Fruit fly (Drosophila melanogaster) whole organism, prepupa: ENCODE data around the gene Nha2.

Experiments
- Blimp-1 ChIP-seq: fragments of 200-800 bp; sonication (Bioruptor generic); optimal IDR thresholded peaks from 3 replicates; lab custom pipeline; 2017; ENCODE audit warnings: missing biosample characterization, missing genetic modification characterization, mild to moderate bottlenecking, moderate library complexity, missing genetic modification reagents
- CG11294 ChIP-seq: fragments of 200-800 bp; sonication (Bioruptor generic); IDR thresholded peaks from 2 replicates; pipeline ENCODE4 v1.3.6; 2022; ENCODE audit warnings: missing biosample characterization, missing genetic modification characterization
- CG11902 ChIP-seq: fragments of 200-800 bp; sonication (Bioruptor generic); optimal IDR thresholded peaks from 3 replicates; lab custom pipeline; 2016; ENCODE audit warnings: missing biosample characterization, missing genetic modification characterization
- CG15336 ChIP-seq: fragments of 200-800 bp; sonication (Bioruptor generic); IDR thresholded peaks from 2 replicates; pipeline ENCODE4 v1.3.6; 2022; ENCODE audit warnings: missing biosample characterization, missing genetic modification characterization
- CG16779 ChIP-seq: fragments of 200-800 bp; sonication (Bioruptor generic); optimal IDR thresholded peaks from 3 replicates; lab custom pipeline; 2017; ENCODE audit warnings: missing biosample characterization, mild to moderate bottlenecking, missing genetic modification characterization
- CG3032 ChIP-seq: fragments of 200-800 bp; optimal IDR thresholded peaks from 2 replicates; lab custom pipeline; 2019; ENCODE audit warnings: missing biosample characterization, mild to moderate bottlenecking, missing genetic modification characterization, moderate library complexity
- CG31627 ChIP-seq: fragments of 200-800 bp; sonication (Bioruptor generic); optimal IDR thresholded peaks from 3 replicates; lab custom pipeline; 2016; ENCODE audit warnings: missing biosample characterization, missing genetic modification characterization
- CG32006 ChIP-seq: fragments of 200-800 bp; sonication (Bioruptor generic); optimal IDR thresholded peaks from 3 replicates; lab custom pipeline; 2017; ENCODE audit warnings: missing biosample characterization, mild to moderate bottlenecking, missing genetic modification characterization
- CG3919 ChIP-seq: fragments of 200-800 bp; sonication (Bioruptor generic); optimal IDR thresholded peaks from 3 replicates; lab custom pipeline; 2016; ENCODE audit warnings: missing biosample characterization, missing genetic modification characterization
- CG6163 ChIP-seq: fragments of 200-800 bp; sonication (Bioruptor generic); IDR thresholded peaks from 3 replicates; pipeline ENCODE4 v1.3.6; 2022; ENCODE audit warnings: missing biosample characterization, missing genetic modification characterization
- CG6276 ChIP-seq: fragments of 200-800 bp; sonication (Bioruptor generic); optimal IDR thresholded peaks from 2 replicates; lab custom pipeline; 2017; ENCODE audit warnings: missing biosample characterization, mild to moderate bottlenecking, missing genetic modification characterization
- CG6792 ChIP-seq: fragments of 200-800 bp; sonication (Bioruptor generic); optimal IDR thresholded peaks from 3 replicates; lab custom pipeline; 2016; ENCODE audit warnings: missing biosample characterization, missing genetic modification characterization
- CG6808 ChIP-seq: fragments of 200-800 bp; sonication (Bioruptor generic); optimal IDR thresholded peaks from 3 replicates; lab custom pipeline; 2017; ENCODE audit warnings: missing biosample characterization, missing genetic modification characterization, mild to moderate bottlenecking, moderate library complexity, missing genetic modification reagents
- CG6854 ChIP-seq: fragments of 200-800 bp; sonication (Bioruptor generic); optimal IDR thresholded peaks from 2 replicates; lab custom pipeline; 2017; ENCODE audit warnings: missing biosample characterization, mild to moderate bottlenecking, missing genetic modification characterization
- CG8119 ChIP-seq: fragments of 200-800 bp; sonication (Bioruptor generic); IDR thresholded peaks from 3 replicates; pipeline ENCODE4 v1.3.6; 2022; ENCODE audit warnings: missing biosample characterization, missing genetic modification characterization
- CG8632 ChIP-seq: fragments of 200-800 bp; sonication (Bioruptor generic); optimal IDR thresholded peaks from 3 replicates; lab custom pipeline; 2016; ENCODE audit warnings: missing biosample characterization, missing genetic modification characterization
- CG9139 ChIP-seq: fragments of 200-800 bp; sonication (Bioruptor generic); optimal IDR thresholded peaks from 3 replicates; lab custom pipeline; 2017; ENCODE audit warnings: missing biosample characterization, mild to moderate bottlenecking, missing genetic modification characterization
- Eip75B ChIP-seq: fragments of 200-800 bp; sonication (Bioruptor generic); optimal IDR thresholded peaks from 3 replicates; lab custom pipeline; 2016; ENCODE audit warnings: missing biosample characterization, missing genetic modification characterization
- Eip78C ChIP-seq: fragments of 200-800 bp; sonication (Bioruptor generic); peaks from one replicate; lab custom pipeline; 2016; ENCODE audit warnings: missing biosample characterization, missing genetic modification characterization
- Ets21C ChIP-seq: fragments of 200-800 bp; sonication (Bioruptor generic); optimal IDR thresholded peaks from 3 replicates; lab custom pipeline; 2016; ENCODE audit warnings: missing biosample characterization, missing genetic modification characterization
- Gug ChIP-seq: fragments of 200-800 bp; sonication (Bioruptor generic); IDR thresholded peaks from 2 replicates; pipeline ENCODE4 v1.3.6; 2022; ENCODE audit warnings: missing biosample characterization, missing genetic modification characterization
- Hr4 ChIP-seq: fragments of 200-800 bp; sonication (Bioruptor generic); optimal IDR thresholded peaks from 3 replicates; lab custom pipeline; 2016; ENCODE audit warnings: missing biosample characterization, missing genetic modification characterization
- Lpt ChIP-seq: fragments of 200-800 bp; sonication (Bioruptor generic); optimal IDR thresholded peaks from 3 replicates; lab custom pipeline; 2016; ENCODE audit warnings: missing biosample characterization, missing genetic modification characterization
- OdsH ChIP-seq: fragments of 200-800 bp; sonication (Bioruptor generic); optimal IDR thresholded peaks from 3 replicates; lab custom pipeline; 2016; ENCODE audit warnings: missing biosample characterization, missing genetic modification characterization
- Sox102F ChIP-seq: fragments of 200-800 bp; sonication (Bioruptor generic); optimal IDR thresholded peaks from 2 replicates; lab custom pipeline; 2016; ENCODE audit warnings: missing biosample characterization, mild to moderate bottlenecking, missing genetic modification characterization
- Sox14 ChIP-seq: fragments of 200-800 bp; sonication (Bioruptor generic); optimal IDR thresholded peaks from 3 replicates; lab custom pipeline; 2016; ENCODE audit warnings: missing biosample characterization, missing genetic modification characterization
- achi ChIP-seq: fragments of 200-800 bp; sonication (Bioruptor generic); optimal IDR thresholded peaks from 3 replicates; lab custom pipeline; 2016; ENCODE audit warnings: missing biosample characterization, missing genetic modification characterization
- acj6 ChIP-seq: fragments of 200-800 bp; sonication (Bioruptor generic); optimal IDR thresholded peaks from 3 replicates; lab custom pipeline; 2016; ENCODE audit warnings: missing biosample characterization, missing genetic modification characterization
- dac ChIP-seq: fragments of 200-800 bp; sonication (Bioruptor generic); optimal IDR thresholded peaks from 2 replicates; lab custom pipeline; 2017; ENCODE audit warnings: missing biosample characterization, mild to moderate bottlenecking, missing genetic modification characterization
- dsx ChIP-seq: fragments of 200-800 bp; optimal IDR thresholded peaks from 3 replicates; lab custom pipeline; 2019; ENCODE audit warnings: missing biosample characterization, mild to moderate bottlenecking, missing genetic modification characterization, moderate library complexity; ENCODE audit not compliant: poor library complexity, severe bottlenecking
- eg ChIP-seq: fragments of 200-800 bp; sonication (Bioruptor generic); IDR thresholded peaks from 3 replicates; pipeline ENCODE4 v1.3.6; 2022; ENCODE audit warnings: missing biosample characterization, missing genetic modification characterization
- esn ChIP-seq: fragments of 200-800 bp; sonication (Bioruptor generic); optimal IDR thresholded peaks from 2 replicates; lab custom pipeline; 2016; ENCODE audit warnings: missing biosample characterization, mild to moderate bottlenecking, missing genetic modification characterization, moderate library complexity
- fd85E ChIP-seq: fragments of 200-800 bp; sonication (Bioruptor generic); optimal IDR thresholded peaks from 3 replicates; lab custom pipeline; 2016; ENCODE audit warnings: missing biosample characterization, missing genetic modification characterization
- net ChIP-seq: fragments of 200-800 bp; sonication (Bioruptor generic); optimal IDR thresholded peaks from 3 replicates; lab custom pipeline; 2016; ENCODE audit warnings: missing biosample characterization, missing genetic modification characterization
- pdm3 ChIP-seq: fragments of 200-800 bp; sonication (Bioruptor generic); optimal IDR thresholded peaks from 3 replicates; lab custom pipeline; 2016; ENCODE audit warnings: missing biosample characterization, missing genetic modification characterization
- salr ChIP-seq, 2 experiments: fragments of 200-800 bp; sonication (Bioruptor generic); optimal IDR thresholded peaks; 3 replicates each; lab custom pipeline; 2016 to 2018; ENCODE audit warnings: missing biosample characterization in 2 of 2, missing genetic modification characterization in 2 of 2, mild to moderate bottlenecking in 1 of 2
- ss ChIP-seq, 2 experiments: fragments of 200-800 bp; sonication (Bioruptor generic); optimal IDR thresholded peaks; 2 replicates in 1 of 2; 3 replicates in 1 of 2; lab custom pipeline; 2017 to 2018; ENCODE audit warnings: mild to moderate bottlenecking in 2 of 2, missing biosample characterization in 2 of 2, missing genetic modification characterization in 2 of 2, moderate library complexity in 1 of 2
- svp ChIP-seq: fragments of 200-800 bp; sonication (Bioruptor generic); peaks from one replicate; lab custom pipeline; 2016; ENCODE audit warnings: missing biosample characterization, missing genetic modification characterization
- topi ChIP-seq: fragments of 200-800 bp; sonication (Bioruptor generic); optimal IDR thresholded peaks from 3 replicates; lab custom pipeline; 2016; ENCODE audit warnings: missing biosample characterization, missing genetic modification characterization
- vri ChIP-seq: fragments of 200-800 bp; sonication (Bioruptor generic); optimal IDR thresholded peaks from 3 replicates; lab custom pipeline; 2016; ENCODE audit warnings: missing biosample characterization, mild to moderate bottlenecking, missing genetic modification characterization

Nha2 gene

dm6 chr3R:23010406-23010805 lies 12.1 kb upstream of the Nha2 start, which contains the start of gene CG34375:
TSS of gene CG34375 (minus strand) at chr3R:23010562.
- TF ChIP-seq CG6163 (GFP tag; lab: Robert Waterston, UW) (peak; percentile 51; the same call in 2 of the 3 replicates), Eip75B (no peak), ss (GFP tag; optimal IDR thresholded peaks at IDR 0.05; lab: Kevin White, UChicago) (no peak), pdm3 (GFP tag; lab: Kevin White, UChicago) (no peak), Sox102F (GFP tag; lab: Kevin White, UChicago) (no peak), acj6 (GFP tag; lab: Kevin White, UChicago) (no peak), dac (GFP tag; lab: Kevin White, UChicago) (no peak), CG3919 (GFP tag; lab: Kevin White, UChicago) (no peak), Blimp-1 (GFP tag; lab: Kevin White, UChicago) (no peak), CG15336 (0 out of 2 replicates have a peak, but pooled peaks have one; percentile 33), CG8119 (GFP tag; lab: Robert Waterston, UW) (peak; percentile 39; the same call in 1 of the 3 replicates), CG6854 (GFP tag; lab: Kevin White, UChicago) (no peak), CG11902 (GFP tag; lab: Kevin White, UChicago) (no peak), salr (GFP tag; optimal IDR thresholded peaks at IDR 0.05; lab: Kevin White, UChicago) (no peak), eg (peak; percentile 62; the same call in 2 of the 3 replicates), Eip78C (GFP tag; lab: Kevin White, UChicago) (peak; percentile 73)

DNA sequence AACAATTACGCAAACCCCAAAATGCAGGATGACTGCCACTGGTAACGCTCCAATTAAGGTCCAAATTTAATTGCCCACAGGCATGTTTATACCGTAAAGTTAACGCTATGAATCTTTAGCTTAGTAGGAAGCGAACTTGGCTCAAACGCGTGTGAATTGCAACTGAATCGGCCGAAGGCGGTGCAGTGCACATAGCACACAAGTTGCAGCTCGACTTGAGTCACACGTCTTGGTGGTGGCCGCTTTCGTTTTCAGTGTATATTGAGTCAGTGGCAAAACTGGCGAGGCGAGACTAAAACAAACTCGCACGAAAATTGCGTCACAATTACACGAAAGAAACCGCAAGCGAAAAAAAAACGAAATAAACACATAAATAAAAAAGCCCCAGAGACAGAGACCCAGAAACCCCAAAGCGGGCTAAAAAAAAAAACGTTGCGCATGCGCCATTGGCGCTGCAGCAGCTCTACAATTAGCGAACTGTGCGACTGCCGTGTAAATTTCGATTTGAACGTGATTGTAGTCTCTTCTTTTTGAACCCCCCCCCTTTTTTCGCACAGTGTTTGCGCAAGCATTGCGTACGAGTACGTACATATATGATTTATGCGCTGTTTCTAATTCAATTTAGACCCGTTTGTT lies 11.3 kb upstream of the Nha2 start:
- no peak for TF ChIP-seq topi (GFP tag; lab: Kevin White, UChicago)
- peak; percentile 43 for TF ChIP-seq Lpt
- peak; percentile 35 for TF ChIP-seq OdsH
- peak; percentile 82 for TF ChIP-seq CG8119 (GFP tag; lab: Robert Waterston, UW)
- TF ChIP-seq Ets21C (GFP tag; lab: Kevin White, UChicago) = no peak
- peak; percentile 46 for TF ChIP-seq CG6276 (GFP tag; lab: Kevin White, UChicago)
- TF ChIP-seq achi (GFP tag; lab: Kevin White, UChicago) = peak; percentile 17
- TF ChIP-seq CG32006 (GFP tag; lab: Kevin White, UChicago) = peak; percentile 57
- TF ChIP-seq CG8632 = no peak
- TF ChIP-seq CG31627 (GFP tag; lab: Kevin White, UChicago) = no peak
- TF ChIP-seq Sox102F (GFP tag; lab: Kevin White, UChicago) = no peak
- peak; percentile 40 for TF ChIP-seq Hr4 (GFP tag; lab: Kevin White, UChicago)
- TF ChIP-seq net (GFP tag; lab: Kevin White, UChicago) = no peak
- no peak for TF ChIP-seq svp (GFP tag; lab: Kevin White, UChicago)
- no peak for TF ChIP-seq CG6808 (GFP tag; lab: Kevin White, UChicago)
- TF ChIP-seq CG3919 (GFP tag; lab: Kevin White, UChicago) = no peak
- TF ChIP-seq CG9139 (GFP tag; lab: Kevin White, UChicago) = no peak
- TF ChIP-seq Sox14 (GFP tag; lab: Kevin White, UChicago) = no peak
- peak; percentile 78 for TF ChIP-seq CG6163 (GFP tag; lab: Robert Waterston, UW)
- no peak for TF ChIP-seq CG6792 (GFP tag; lab: Kevin White, UChicago)
- TF ChIP-seq vri = no peak
- no peak for TF ChIP-seq CG16779 (tag; lab: Kevin White, UChicago)
- TF ChIP-seq CG15336 = no peak; the same call in 1 of the 2 replicates
- TF ChIP-seq esn = no peak
- TF ChIP-seq Gug = peak; percentile 49; the same call in 1 of the 2 replicates
- no peak for TF ChIP-seq fd85E (GFP tag; lab: Kevin White, UChicago)
- peak; percentile 56 for TF ChIP-seq Eip78C (GFP tag; lab: Kevin White, UChicago)
- no peak for TF ChIP-seq acj6 (GFP tag; lab: Kevin White, UChicago)
- TF ChIP-seq CG11294 = peak; percentile 37
- TF ChIP-seq eg = peak; percentile 79
- TF ChIP-seq salr (GFP tag; optimal IDR thresholded peaks at IDR 0.05; lab: Kevin White, UChicago) = peak in 1 of 2 experiments; percentile 14
- no peak for TF ChIP-seq dsx (GFP tag; lab: Kevin White, UChicago)
- TF ChIP-seq CG3032 (tag; lab: Kevin White, UChicago) = no peak
